Fruit fly (Drosophila melanogaster) S2 (cell line): ENCODE results near the gene CG13308.

Experiments
- CG8478 ChIP-seq: fragments of >200 bp; optimal IDR thresholded peaks from 2 replicates; lab custom pipeline; 2018
- CTCF ChIP-seq, 2 experiments: fragments of >200 bp; optimal IDR thresholded peaks; 2 replicates each; lab custom pipeline; 2018

- TF ChIP-seq CG8478 (lab: Kevin White, UChicago): no peak
- TF ChIP-seq CTCF (optimal IDR thresholded peaks at IDR 0.05; lab: Kevin White, UChicago): no peak
Measured at dm6 chr3L:8842359-8842758, 34.0 kb downstream of the CG13308 start.
